Worm (Caenorhabditis elegans) whole organism, mixed stage, embryonic: Measurements from ENCODE around the gene Y59H11AR.4.

Experiments used
- M03D4.4 ChIP-seq: sonication (generic microtip); optimal IDR thresholded peaks from 2 replicates; lab custom pipeline; 2017; ENCODE audit warnings: mild to moderate bottlenecking, missing genetic modification characterization, missing compliant biosample characterization
- bed-3 ChIP-seq: fragments of 200-800 bp; sonication (Bioruptor generic); optimal IDR thresholded peaks from 3 replicates; lab custom pipeline; 2018; ENCODE audit warnings: mild to moderate bottlenecking, missing genetic modification characterization, moderate library complexity, missing compliant biosample characterization
- ceh-39 ChIP-seq: fragments of 150-350 bp; optimal IDR thresholded peaks from 2 replicates; lab custom pipeline; 2014; ENCODE audit warnings: missing biosample characterization, missing genetic modification characterization
- ceh-43 ChIP-seq: fragments of 200-800 bp; sonication (Bioruptor generic); optimal IDR thresholded peaks from 2 replicates; lab custom pipeline; 2018; ENCODE audit warnings: mild to moderate bottlenecking, missing genetic modification characterization, moderate library complexity, missing compliant biosample characterization
- ceh-83 ChIP-seq: fragments of 200-800 bp; sonication (Bioruptor generic); optimal IDR thresholded peaks from 2 replicates; lab custom pipeline; 2018; ENCODE audit warnings: mild to moderate bottlenecking, missing genetic modification characterization, missing compliant biosample characterization
- ces-1 ChIP-seq: fragments of 150-350 bp; optimal IDR thresholded peaks from 2 replicates; lab custom pipeline; 2014; ENCODE audit warnings: missing biosample characterization, missing genetic modification reagents, missing genetic modification characterization
- cnd-1 ChIP-seq: fragments of 200-800 bp; sonication (Bioruptor generic); optimal IDR thresholded peaks from 2 replicates; lab custom pipeline; 2018; ENCODE audit warnings: mild to moderate bottlenecking, missing genetic modification characterization, missing compliant biosample characterization
- drap-1 ChIP-seq: fragments of 200-800 bp; sonication (Bioruptor generic); optimal IDR thresholded peaks from 3 replicates; lab custom pipeline; 2018; ENCODE audit warnings: mild to moderate bottlenecking, missing genetic modification characterization, missing compliant biosample characterization
- elt-1 ChIP-seq: sonication (generic microtip); optimal IDR thresholded peaks from 2 replicates; lab custom pipeline; 2017; ENCODE audit warnings: missing genetic modification characterization, mild to moderate bottlenecking, missing compliant biosample characterization, antibody characterized with exemption, moderate library complexity, borderline replicate concordance; ENCODE audit not compliant: insufficient read depth
- flh-1 ChIP-seq: fragments of 200-800 bp; sonication (Bioruptor generic); optimal IDR thresholded peaks from 2 replicates; lab custom pipeline; 2018; ENCODE audit warnings: mild to moderate bottlenecking, missing genetic modification characterization, moderate library complexity, missing compliant biosample characterization
- ham-2 ChIP-seq: fragments of 200-800 bp; sonication (Bioruptor generic); optimal IDR thresholded peaks from 2 replicates; lab custom pipeline; 2018; ENCODE audit warnings: mild to moderate bottlenecking, missing genetic modification characterization, missing compliant biosample characterization
- hlh-1 ChIP-seq: fragments of 150-350 bp; optimal IDR thresholded peaks from 2 replicates; lab custom pipeline; 2014; ENCODE audit warnings: missing biosample characterization, missing genetic modification reagents, missing genetic modification characterization
- lin-13 ChIP-seq: fragments of 150-350 bp; optimal IDR thresholded peaks from 2 replicates; lab custom pipeline; 2014; ENCODE audit warnings: missing biosample characterization, missing genetic modification characterization
- lin-32 ChIP-seq: fragments of 200-800 bp; sonication (Bioruptor generic); optimal IDR thresholded peaks from 2 replicates; lab custom pipeline; 2018; ENCODE audit warnings: mild to moderate bottlenecking, missing genetic modification characterization, missing compliant biosample characterization
- lsy-2 ChIP-seq: fragments of 150-350 bp; optimal IDR thresholded peaks from 2 replicates; lab custom pipeline; 2014; ENCODE audit warnings: missing biosample characterization, missing genetic modification characterization
- mab-5 ChIP-seq: fragments of 150-350 bp; optimal IDR thresholded peaks from 2 replicates; lab custom pipeline; 2014; ENCODE audit warnings: missing biosample characterization, missing genetic modification characterization
- mls-2 ChIP-seq: sonication (generic microtip); optimal IDR thresholded peaks from 2 replicates; lab custom pipeline; 2016; ENCODE audit warnings: mild to moderate bottlenecking, missing genetic modification characterization, moderate library complexity, missing compliant biosample characterization
- nhr-2 ChIP-seq: fragments of 150-350 bp; optimal IDR thresholded peaks from 2 replicates; lab custom pipeline; 2014; ENCODE audit warnings: missing biosample characterization, missing genetic modification characterization
- nhr-237 ChIP-seq: fragments of 150-350 bp; optimal IDR thresholded peaks from 2 replicates; lab custom pipeline; 2014; ENCODE audit warnings: missing biosample characterization, missing genetic modification characterization
- nhr-28 ChIP-seq: fragments of 150-350 bp; optimal IDR thresholded peaks from 2 replicates; lab custom pipeline; 2014; ENCODE audit warnings: missing biosample characterization, missing genetic modification characterization
- nhr-76 ChIP-seq: sonication (generic microtip); optimal IDR thresholded peaks from 2 replicates; lab custom pipeline; 2017; ENCODE audit warnings: missing biosample characterization, missing genetic modification characterization
- pha-4 ChIP-seq: fragments of 150-350 bp; optimal IDR thresholded peaks from 2 replicates; lab custom pipeline; 2018; ENCODE audit warnings: missing biosample characterization, missing genetic modification reagents, missing genetic modification characterization
- sem-2 ChIP-seq: fragments of 200-800 bp; sonication (Bioruptor generic); optimal IDR thresholded peaks from 2 replicates; lab custom pipeline; 2018; ENCODE audit warnings: mild to moderate bottlenecking, missing genetic modification characterization, missing compliant biosample characterization
- snpc-4 ChIP-seq: fragments of 150-350 bp; optimal IDR thresholded peaks from 2 replicates; lab custom pipeline; 2014; ENCODE audit warnings: missing biosample characterization, missing genetic modification characterization
- tbx-8 ChIP-seq: fragments of 200-800 bp; sonication (Bioruptor generic); optimal IDR thresholded peaks from 2 replicates; lab custom pipeline; 2018; ENCODE audit warnings: mild to moderate bottlenecking, missing genetic modification characterization, moderate library complexity, missing compliant biosample characterization
- unc-120 ChIP-seq: sonication (generic microtip); optimal IDR thresholded peaks from 2 replicates; lab custom pipeline; 2017; ENCODE audit warnings: missing genetic modification characterization, missing compliant biosample characterization; ENCODE audit not compliant: poor library complexity, severe bottlenecking
- unc-39 ChIP-seq: fragments of 150-350 bp; optimal IDR thresholded peaks from 2 replicates; lab custom pipeline; 2014; ENCODE audit warnings: missing biosample characterization, missing genetic modification characterization
- unc-62 ChIP-seq: fragments of 150-350 bp; optimal IDR thresholded peaks from 2 replicates; lab custom pipeline; 2014; ENCODE audit warnings: missing biosample characterization, missing genetic modification reagents, missing genetic modification characterization
- zip-8 ChIP-seq: fragments of 150-350 bp; optimal IDR thresholded peaks from 2 replicates; lab custom pipeline; 2014; ENCODE audit warnings: missing biosample characterization, missing genetic modification characterization
- ztf-11 ChIP-seq: fragments of 150-350 bp; optimal IDR thresholded peaks from 2 replicates; lab custom pipeline; 2014; ENCODE audit warnings: missing biosample characterization, missing genetic modification characterization

Y59H11AR.4 gene

DNA sequence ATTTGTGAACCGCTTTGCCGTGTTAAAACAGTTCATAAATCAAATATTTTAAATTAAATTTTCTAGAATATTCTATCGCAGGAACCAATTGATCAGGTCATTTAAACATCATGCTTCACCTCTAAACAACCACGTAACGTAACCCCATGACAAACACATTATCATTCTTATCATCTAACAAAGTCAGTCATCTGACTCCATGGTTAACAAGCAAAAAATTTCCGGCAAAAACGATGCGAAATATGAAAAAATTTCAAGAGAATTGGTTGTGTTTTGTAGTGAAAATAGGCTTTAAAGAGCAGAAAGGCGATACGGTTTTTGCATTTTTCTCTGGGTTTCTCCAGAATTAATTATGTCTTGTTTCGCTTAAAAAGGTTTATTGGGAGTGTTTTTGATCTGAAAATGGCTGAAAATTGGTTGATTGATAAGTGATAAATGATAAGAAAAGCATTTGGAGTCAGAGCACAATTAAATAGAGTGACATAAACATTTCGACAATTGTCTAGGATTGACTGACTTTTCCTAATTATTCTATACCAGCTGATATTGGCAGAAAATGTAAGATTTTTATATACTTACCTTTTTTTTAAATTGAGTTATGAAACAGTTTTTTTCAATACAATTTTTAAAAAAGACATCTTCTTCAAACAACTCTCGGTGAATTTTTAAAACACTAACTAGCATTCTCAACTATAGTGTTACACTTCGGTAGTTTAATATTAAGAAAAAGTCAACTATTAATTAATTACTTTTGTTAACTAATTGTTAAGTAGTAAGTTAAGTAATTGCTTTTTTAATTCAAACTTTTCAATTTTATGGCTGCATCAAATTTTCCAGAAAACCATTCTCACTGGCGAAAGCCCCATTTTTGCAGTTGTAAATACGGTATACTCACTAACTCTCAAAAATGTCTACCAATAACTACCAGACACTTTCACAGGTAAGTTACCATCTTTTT lies 15.2 kb downstream of the Y59H11AR.4 start, which contains the start of gene catp-7:
catp-7 (plus strand) TSS at position 908 of the 958 bp plus-strand sequence.
- TF ChIP-seq elt-1 (tag; lab: Kevin White, UChicago) (no peak), pha-4 (tag; lab: Kevin White, UChicago) (no peak)

DNA sequence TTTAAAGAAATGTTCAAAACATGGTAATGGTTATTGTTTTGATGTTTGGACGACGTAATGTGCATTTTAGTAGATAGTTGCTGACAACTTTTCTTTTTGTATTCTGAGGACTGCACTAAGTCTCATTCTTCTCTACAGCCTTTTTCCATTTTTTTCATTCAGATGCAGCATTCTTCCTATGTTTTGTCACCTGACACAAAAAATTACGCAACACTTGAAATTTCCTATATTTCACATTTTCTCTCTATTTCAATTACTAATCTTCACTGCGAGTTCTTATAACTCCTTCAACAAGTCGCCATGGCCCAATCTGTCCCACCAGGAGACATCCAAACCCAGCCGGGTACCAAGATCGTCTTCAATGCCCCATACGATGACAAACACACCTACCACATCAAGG lies 29.4 kb downstream of the Y59H11AR.4 start, which contains the start of gene Y59H11AM.1:
Y59H11AM.1 (plus strand) TSS at position 301 of the 400 bp plus-strand sequence.
- no peak for TF ChIP-seq ceh-39 (tag; lab: Kevin White, UChicago)

DNA sequence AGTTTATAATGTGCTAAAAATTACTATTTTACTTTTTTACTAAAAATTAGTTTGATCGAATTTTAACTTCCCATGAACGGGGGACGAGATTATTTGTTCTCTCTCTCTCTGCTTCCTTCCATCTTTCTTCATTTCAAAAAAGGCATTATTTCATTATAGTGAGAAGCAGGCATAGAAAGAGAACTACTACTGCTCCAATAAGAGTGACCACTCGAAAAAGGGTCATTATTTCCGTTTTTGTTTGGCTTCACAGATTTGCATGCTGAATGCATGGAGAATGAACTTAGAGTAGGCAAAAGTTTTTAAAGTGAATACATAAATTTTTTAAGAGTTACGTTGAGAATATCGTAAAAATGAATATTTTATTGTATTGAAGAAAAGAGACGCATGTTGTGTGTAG lies 29.8 kb downstream of the Y59H11AR.4 start:
- TF ChIP-seq unc-39 (tag; lab: Kevin White, UChicago), result no peak
- TF ChIP-seq flh-1 (GFP tag; lab: Kevin White, UChicago), result no peak
- no peak for TF ChIP-seq drap-1 (GFP tag; lab: Kevin White, UChicago)
- no peak for TF ChIP-seq mls-2
- TF ChIP-seq ceh-83 (GFP tag; lab: Kevin White, UChicago), result no peak
- TF ChIP-seq hlh-1, result no peak
- TF ChIP-seq unc-62, result no peak
- no peak for TF ChIP-seq nhr-28 (tag; lab: Kevin White, UChicago)
- TF ChIP-seq M03D4.4 (tag; lab: Kevin White, UChicago), result no peak
- no peak for TF ChIP-seq lin-13
- no peak for TF ChIP-seq nhr-2 (tag; lab: Kevin White, UChicago)
- no peak for TF ChIP-seq ztf-11 (tag; lab: Kevin White, UChicago)
- TF ChIP-seq zip-8, result no peak

DNA sequence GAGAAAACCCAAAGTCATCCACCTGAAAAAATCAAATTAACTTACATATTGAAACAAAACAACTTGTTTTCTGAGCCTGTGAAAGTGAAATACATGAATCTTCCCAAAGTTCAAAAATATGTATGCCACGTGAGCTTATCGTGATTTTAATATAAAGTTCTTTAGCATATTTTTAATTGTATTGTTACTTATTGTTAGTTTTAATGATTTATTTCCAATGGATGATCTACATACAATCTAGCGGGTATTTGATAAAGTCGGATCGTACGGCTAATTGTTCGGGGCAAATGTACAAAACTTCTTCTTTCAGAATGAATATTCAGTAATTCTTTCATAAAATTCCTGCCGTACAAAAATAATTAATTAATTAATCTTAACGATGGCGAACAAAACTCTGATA lies 30.3 kb downstream of the Y59H11AR.4 start, which contains the start of gene Y59H11AM.4:
Y59H11AM.4 (minus strand) TSS at position 101 of the 400 bp plus-strand sequence.
- TF ChIP-seq bed-3 (no peak), mab-5 (tag; lab: Kevin White, UChicago) (no peak), unc-39 (tag; lab: Kevin White, UChicago) (no peak), drap-1 (GFP tag; lab: Kevin White, UChicago) (no peak), ceh-83 (GFP tag; lab: Kevin White, UChicago) (no peak), unc-62 (no peak), tbx-8 (GFP tag; lab: Kevin White, UChicago) (no peak), ham-2 (no peak), sem-2 (no peak), ceh-43 (no peak), lin-13 (no peak), ces-1 (GFP tag; lab: Kevin White, UChicago) (no peak), elt-1 (tag; lab: Kevin White, UChicago) (no peak), ceh-39 (tag; lab: Kevin White, UChicago) (no peak), lsy-2 (tag; lab: Kevin White, UChicago) (no peak), hlh-1 (no peak), nhr-76 (tag; lab: Kevin White, UChicago) (no peak)

DNA sequence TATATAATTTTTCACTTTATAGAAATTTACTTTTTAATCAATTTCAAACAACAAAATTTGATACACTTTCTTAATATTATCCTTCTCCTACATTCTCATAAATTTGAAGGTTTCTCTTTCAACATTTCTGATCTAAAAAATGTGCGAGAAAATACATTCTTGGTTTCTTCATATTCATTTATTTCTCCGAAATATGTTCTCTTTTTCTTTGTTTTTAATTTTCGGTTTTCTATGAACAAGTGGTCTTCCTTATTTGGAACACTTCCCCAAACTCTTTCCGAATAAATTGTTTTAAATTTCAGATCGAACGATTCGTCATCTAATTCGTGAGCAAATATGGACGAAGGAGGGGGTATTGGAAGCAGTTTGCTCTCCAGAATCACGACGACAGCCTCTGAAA lies 41.4 kb downstream of the Y59H11AR.4 start, which contains the start of gene npr-22:
npr-22 (plus strand) TSS at position 301 of the 400 bp plus-strand sequence.
- TF ChIP-seq mab-5 (tag; lab: Kevin White, UChicago), result no peak
- no peak for TF ChIP-seq sem-2
- no peak for TF ChIP-seq ztf-11 (tag; lab: Kevin White, UChicago)
- TF ChIP-seq lin-32 (GFP tag; lab: Kevin White, UChicago), result no peak
- no peak for TF ChIP-seq ceh-43
- TF ChIP-seq cnd-1 (tag; lab: Kevin White, UChicago), result no peak
- no peak for TF ChIP-seq lsy-2 (tag; lab: Kevin White, UChicago)
- no peak for TF ChIP-seq unc-120 (tag; lab: Kevin White, UChicago)
- no peak for TF ChIP-seq elt-1 (tag; lab: Kevin White, UChicago)
- TF ChIP-seq nhr-237 (tag; lab: Kevin White, UChicago), result no peak
- TF ChIP-seq flh-1 (GFP tag; lab: Kevin White, UChicago), result no peak
- TF ChIP-seq nhr-76 (tag; lab: Kevin White, UChicago), result no peak
- TF ChIP-seq ceh-83 (GFP tag; lab: Kevin White, UChicago), result no peak
- no peak for TF ChIP-seq snpc-4 (tag; lab: Kevin White, UChicago)
- no peak for TF ChIP-seq unc-62
